Fruit fly (Drosophila melanogaster) whole organism, pupa: ENCODE measurements around the gene CG16753.
A peak's percentile ranks its signal among the peaks of the same experiment; 100 is the strongest.

Source experiments
- CG10348 ChIP-seq: fragments of 200-800 bp; sonication (Bioruptor generic); IDR thresholded peaks from 2 replicates; pipeline ENCODE4 v1.3.6; 2022; ENCODE audit warnings: missing biosample characterization, missing genetic modification characterization
- CG12605 ChIP-seq: fragments of 200-800 bp; sonication (Bioruptor generic); IDR thresholded peaks from 2 replicates; pipeline ENCODE4 v1.3.6; 2022; ENCODE audit warnings: missing biosample characterization, missing genetic modification characterization
- CG13204 ChIP-seq: fragments of 200-800 bp; sonication (Bioruptor generic); optimal IDR thresholded peaks from 2 replicates; lab custom pipeline; 2018; ENCODE audit warnings: missing biosample characterization, mild to moderate bottlenecking, missing genetic modification characterization, moderate library complexity
- CG14655 ChIP-seq: fragments of 200-800 bp; sonication (Bioruptor generic); optimal IDR thresholded peaks from 3 replicates; lab custom pipeline; 2017; ENCODE audit warnings: mild to moderate bottlenecking, missing biosample characterization, missing genetic modification reagents, missing genetic modification characterization
- CG15710 ChIP-seq: fragments of 200-800 bp; sonication (Bioruptor generic); optimal IDR thresholded peaks from 2 replicates; lab custom pipeline; 2018; ENCODE audit warnings: missing biosample characterization, mild to moderate bottlenecking, missing genetic modification characterization, moderate library complexity
- CG17806 ChIP-seq: fragments of 200-800 bp; sonication (Bioruptor generic); optimal IDR thresholded peaks from 2 replicates; lab custom pipeline; 2018; ENCODE audit warnings: missing biosample characterization, mild to moderate bottlenecking, missing genetic modification characterization, moderate library complexity
- CG32121 ChIP-seq: fragments of 200-800 bp; sonication (Bioruptor generic); IDR thresholded peaks from 2 replicates; pipeline ENCODE4 v1.3.6; 2022; ENCODE audit warnings: missing biosample characterization, missing genetic modification characterization
- CG34367 ChIP-seq: fragments of 200-800 bp; sonication (Bioruptor generic); optimal IDR thresholded peaks from 2 replicates; lab custom pipeline; 2018; ENCODE audit warnings: missing biosample characterization, mild to moderate bottlenecking, missing genetic modification characterization
- CG4496 ChIP-seq: fragments of 200-800 bp; sonication (Bioruptor generic); IDR thresholded peaks from 3 replicates; pipeline ENCODE4 v1.3.6; 2022; ENCODE audit warnings: missing biosample characterization, missing genetic modification characterization
- CG8159 ChIP-seq: fragments of 200-800 bp; sonication (Bioruptor generic); optimal IDR thresholded peaks from 3 replicates; lab custom pipeline; 2018; ENCODE audit warnings: missing biosample characterization, mild to moderate bottlenecking, missing genetic modification characterization, moderate library complexity
- CG8301 ChIP-seq: fragments of 200-800 bp; sonication (Bioruptor generic); optimal IDR thresholded peaks from 2 replicates; lab custom pipeline; 2018; ENCODE audit warnings: missing biosample characterization, mild to moderate bottlenecking, missing genetic modification characterization
- CG9948 ChIP-seq: fragments of 200-800 bp; sonication (Bioruptor generic); optimal IDR thresholded peaks from 2 replicates; lab custom pipeline; 2018; ENCODE audit warnings: missing biosample characterization, mild to moderate bottlenecking, missing genetic modification characterization, moderate library complexity
- D1 ChIP-seq: fragments of 200-800 bp; sonication (Bioruptor generic); optimal IDR thresholded peaks from 2 replicates; lab custom pipeline; 2018; ENCODE audit warnings: missing biosample characterization, mild to moderate bottlenecking, missing genetic modification characterization, moderate library complexity
- EcR ChIP-seq: fragments of 200-800 bp; sonication (Bioruptor generic); optimal IDR thresholded peaks from 3 replicates; lab custom pipeline; 2019; ENCODE audit warnings: missing biosample characterization, missing genetic modification characterization, mild to moderate bottlenecking, moderate library complexity, missing genetic modification reagents
- Ets98B ChIP-seq: fragments of 200-800 bp; sonication (Bioruptor generic); IDR thresholded peaks from 2 replicates; pipeline ENCODE4 v1.3.6; 2022; ENCODE audit warnings: missing biosample characterization, missing genetic modification characterization
- Pif1A ChIP-seq: fragments of 200-800 bp; sonication (Bioruptor generic); optimal IDR thresholded peaks from 3 replicates; lab custom pipeline; 2016; ENCODE audit warnings: missing biosample characterization, missing genetic modification characterization
- Pif1B ChIP-seq: fragments of 200-800 bp; sonication (Bioruptor generic); optimal IDR thresholded peaks from 3 replicates; lab custom pipeline; 2016; ENCODE audit warnings: missing biosample characterization, missing genetic modification characterization
- Snoo ChIP-seq: fragments of 200-800 bp; sonication (Bioruptor generic); optimal IDR thresholded peaks from 3 replicates; lab custom pipeline; 2017; ENCODE audit warnings: missing biosample characterization, mild to moderate bottlenecking, missing genetic modification characterization, inconsistent platforms
- fd96Ca ChIP-seq: fragments of 200-800 bp; sonication (Bioruptor generic); IDR thresholded peaks from 3 replicates; pipeline ENCODE4 v1.3.6; 2022; ENCODE audit warnings: missing biosample characterization, missing genetic modification characterization
- gl ChIP-seq: fragments of 200-800 bp; sonication (Bioruptor generic); optimal IDR thresholded peaks from 2 replicates; lab custom pipeline; 2018; ENCODE audit warnings: missing biosample characterization, mild to moderate bottlenecking, missing genetic modification characterization
- rn ChIP-seq: fragments of 200-800 bp; sonication (Bioruptor generic); IDR thresholded peaks from 2 replicates; pipeline ENCODE4 v1.3.6; 2022; ENCODE audit warnings: missing biosample characterization, missing genetic modification characterization

The CG16753 gene

dm6 chr3L:3035769-3036583 lies 18.9 kb upstream of the CG16753 start:
- TF ChIP-seq gl (tag; lab: Kevin White, UChicago) (peak; percentile 59), CG8159 (tag; lab: Kevin White, UChicago) (peak; percentile 74), CG8301 (tag; lab: Kevin White, UChicago) (peak; percentile 89), CG32121 (GFP tag; lab: Robert Waterston, UW) (peak; percentile 64; the same call in 1 of the 2 replicates), CG9948 (peak; percentile 71), Snoo (tag; lab: Kevin White, UChicago) (peak; percentile 77), CG4496 (GFP tag; lab: Robert Waterston, UW) (peak; percentile 59; the same call in 2 of the 3 replicates), rn (no peak), CG34367 (peak; percentile 69), CG17806 (tag; lab: Kevin White, UChicago) (peak; percentile 72), CG13204 (GFP tag; lab: Kevin White, UChicago) (no peak), fd96Ca (GFP tag; lab: Robert Waterston, UW) (peak; percentile 73; the same call in 2 of the 3 replicates), Pif1B (GFP tag; lab: Kevin White, UChicago) (peak; percentile 77), Pif1A (GFP tag; lab: Kevin White, UChicago) (peak; percentile 83), D1 (no peak), CG15710 (tag; lab: Kevin White, UChicago) (peak; percentile 76), CG10348 (no peak), CG14655 (GFP tag; lab: Kevin White, UChicago) (peak; percentile 91), EcR (GFP tag; lab: Kevin White, UChicago) (no peak), Ets98B (GFP tag; lab: Robert Waterston, UW) (peak; percentile 72), CG12605 (peak; percentile 50)
- TF ChIP-seq, all 21 proteins: peak for 16

- TF ChIP-seq CG13204 (GFP tag; lab: Kevin White, UChicago) (peak; percentile 50), CG32121 (GFP tag; lab: Robert Waterston, UW) (peak; percentile 23; the same call in 1 of the 2 replicates), D1 (no peak)
These were observed 17.8 kb upstream of the CG16753 start for dm6 chr3L:3036951-3037586.

- TF ChIP-seq CG4496 (GFP tag; lab: Robert Waterston, UW) (peak; percentile 69; the same call in 2 of the 3 replicates), fd96Ca (GFP tag; lab: Robert Waterston, UW) (peak; percentile 90), CG9948 (no peak), CG17806 (tag; lab: Kevin White, UChicago) (no peak), CG8301 (tag; lab: Kevin White, UChicago) (no peak), CG12605 (peak; percentile 37), Pif1B (GFP tag; lab: Kevin White, UChicago) (no peak), CG34367 (no peak), CG14655 (GFP tag; lab: Kevin White, UChicago) (no peak), Ets98B (GFP tag; lab: Robert Waterston, UW) (peak; percentile 85), CG32121 (GFP tag; lab: Robert Waterston, UW) (peak; percentile 90), EcR (GFP tag; lab: Kevin White, UChicago) (peak; percentile 84), CG8159 (tag; lab: Kevin White, UChicago) (no peak), CG13204 (GFP tag; lab: Kevin White, UChicago) (peak; percentile 98)
These were observed 16.9 kb upstream of the CG16753 start for dm6 chr3L:3037822-3038563.

- peak; percentile 87 for TF ChIP-seq CG4496 (GFP tag; lab: Robert Waterston, UW)
- TF ChIP-seq fd96Ca (GFP tag; lab: Robert Waterston, UW), result 0 out of 3 replicates have a peak, but pooled peaks have one; percentile 26
- peak; percentile 68 for TF ChIP-seq CG8301 (tag; lab: Kevin White, UChicago)
- peak; percentile 43 for TF ChIP-seq CG34367
- TF ChIP-seq Pif1B (GFP tag; lab: Kevin White, UChicago), result peak; percentile 73
- no peak for TF ChIP-seq CG10348
- TF ChIP-seq CG13204 (GFP tag; lab: Kevin White, UChicago), result no peak
- peak; percentile 25; the same call in 1 of the 2 replicates for TF ChIP-seq CG12605
- peak; percentile 52 for TF ChIP-seq Snoo (tag; lab: Kevin White, UChicago)
- TF ChIP-seq CG14655 (GFP tag; lab: Kevin White, UChicago), result peak; percentile 66
- peak; percentile 60 for TF ChIP-seq CG9948
- no peak for TF ChIP-seq gl (tag; lab: Kevin White, UChicago)
- peak; percentile 53 for TF ChIP-seq CG8159 (tag; lab: Kevin White, UChicago)
- TF ChIP-seq Pif1A (GFP tag; lab: Kevin White, UChicago), result peak; percentile 66
- TF ChIP-seq D1, result no peak
- peak; percentile 56 for TF ChIP-seq CG15710 (tag; lab: Kevin White, UChicago)
- TF ChIP-seq EcR (GFP tag; lab: Kevin White, UChicago), result no peak
- TF ChIP-seq Ets98B (GFP tag; lab: Robert Waterston, UW), result peak; percentile 75
- TF ChIP-seq CG17806 (tag; lab: Kevin White, UChicago), result peak; percentile 41
- 0 out of 2 replicates have a peak, but pooled peaks have one; percentile 22 for TF ChIP-seq rn
- peak; percentile 77 for TF ChIP-seq CG32121 (GFP tag; lab: Robert Waterston, UW)
These were observed 12.5 kb upstream of the CG16753 start, which contains the start of gene Prx4 for dm6 chr3L:3042150-3043049. Prx4 (plus strand) TSS chr3L:3042359.
